Fruit fly (Drosophila melanogaster) whole organism, embryonic: ENCODE results near the gene stops.

Experiments used
- C15 ChIP-seq: fragments of 200-800 bp; sonication (Bioruptor generic); IDR thresholded peaks from 3 replicates; pipeline ENCODE4 v1.3.6; 2022; ENCODE audit warnings: missing biosample characterization, missing genetic modification characterization
- bcd ChIP-seq: fragments of 200-800 bp; sonication (Bioruptor generic); optimal IDR thresholded peaks from 2 replicates; lab custom pipeline; 2017; ENCODE audit warnings: missing biosample characterization, mild to moderate bottlenecking, missing genetic modification characterization
- disco-r ChIP-seq: fragments of 200-800 bp; sonication (Bioruptor generic); optimal IDR thresholded peaks from 2 replicates; lab custom pipeline; 2016; ENCODE audit warnings: missing biosample characterization, missing genetic modification characterization
- insv ChIP-seq, 2 experiments: fragments of 200-800 bp; sonication (Bioruptor generic); optimal IDR thresholded peaks; 3 replicates each; lab custom pipeline; 2016 to 2018; ENCODE audit warnings: missing biosample characterization in 2 of 2, missing genetic modification characterization in 2 of 2

- TF ChIP-seq disco-r (GFP tag; lab: Kevin White, UChicago) (no peak), bcd (GFP tag; lab: Kevin White, UChicago) (no peak), insv (GFP tag; optimal IDR thresholded peaks at IDR 0.05; lab: Kevin White, UChicago) (no peak), C15 (GFP tag; lab: Robert Waterston, UW) (no peak)
Measured at dm6 chr3R:31109126-31109525, 59.8 kb downstream of the stops start, which contains the start of gene Mayo.
